In genomic region chr2L:15067832-15068231, dm6 we compare ENCODE assay signal across 1 fruit fly cellular context.
TF ChIP-seq lines count a peak whose summit lies in the region.

No protein-coding gene starts in this region.

TF ChIP-seq in whole organism, embryonic, 481 proteins besides CTCF, POLR2A, EP300 and RAD21 (continued from another document and continues in another):
- TF ChIP-seq p53 (GFP tag; optimal IDR thresholded peaks at IDR 0.05; lab: Kevin White, UChicago), result no peak
- TF ChIP-seq Mrtf (GFP tag; IDR thresholded peaks at IDR 0.05; lab: Robert Waterston, UW), result no peak
- no peak for TF ChIP-seq dimm (GFP tag; IDR thresholded peaks at IDR 0.05; lab: Robert Waterston, UW)
- TF ChIP-seq fu2 (GFP tag; optimal IDR thresholded peaks at IDR 0.05; lab: Kevin White, UChicago), result no peak
- peak; percentile 7 for TF ChIP-seq disco-r (GFP tag; optimal IDR thresholded peaks at IDR 0.05; lab: Kevin White, UChicago)
- peak; percentile 78 for TF ChIP-seq CG34224 (GFP tag; IDR thresholded peaks at IDR 0.05; lab: Robert Waterston, UW; ENCODE audit: partially characterized antibody)
- TF ChIP-seq twi (tag; optimal IDR thresholded peaks at IDR 0.05; lab: Kevin White, UChicago), result peak; percentile 98
- TF ChIP-seq trem (tag; optimal IDR thresholded peaks at IDR 0.05; lab: Kevin White, UChicago), result peak; percentile 77
- TF ChIP-seq tap (tag; optimal IDR thresholded peaks at IDR 0.05; lab: Kevin White, UChicago), result peak; percentile 29
- 0 out of 2 replicates have a peak, but pooled peaks have one; percentile 15 for TF ChIP-seq Nf-YA (GFP tag; IDR thresholded peaks at IDR 0.05; lab: Robert Waterston, UW)
- TF ChIP-seq HLH3B (GFP tag; IDR thresholded peaks at IDR 0.05; lab: Robert Waterston, UW), result no peak
- TF ChIP-seq oc (tag; optimal IDR thresholded peaks at IDR 0.05; lab: Kevin White, UChicago), result no peak
- peak; percentile 44 for TF ChIP-seq CG13624 (GFP tag; optimal IDR thresholded peaks at IDR 0.05; lab: Kevin White, UChicago)
- TF ChIP-seq Myb (GFP tag; optimal IDR thresholded peaks at IDR 0.05; lab: Kevin White, UChicago), result peak; percentile 27
- TF ChIP-seq CG11456 (GFP tag; IDR thresholded peaks at IDR 0.05; lab: Robert Waterston, UW), result no peak; the same call in 2 of the 3 replicates
- TF ChIP-seq mld (GFP tag; IDR thresholded peaks at IDR 0.05; lab: Robert Waterston, UW; ENCODE audit: partially characterized antibody), result peak; percentile 76
- peak; percentile 28 for TF ChIP-seq unpg (GFP tag; optimal IDR thresholded peaks at IDR 0.05; lab: Kevin White, UChicago)
- TF ChIP-seq fru (optimal IDR thresholded peaks at IDR 0.05; lab: Kevin White, UChicago), result no peak
- peak; percentile 75; the same call in 2 of the 3 replicates for TF ChIP-seq hb (GFP tag; IDR thresholded peaks at IDR 0.05; lab: Robert Waterston, UW; ENCODE audit: partially characterized antibody)
- TF ChIP-seq Ptx1 (GFP tag; IDR thresholded peaks at IDR 0.05; lab: Robert Waterston, UW), result no peak
- peak; percentile 97 for TF ChIP-seq CG4730 (GFP tag; IDR thresholded peaks at IDR 0.05; lab: Robert Waterston, UW)
- no peak for TF ChIP-seq ab (GFP tag; optimal IDR thresholded peaks at IDR 0.05; lab: Kevin White, UChicago)
- TF ChIP-seq corto (GFP tag; optimal IDR thresholded peaks at IDR 0.05; lab: Kevin White, UChicago), result no peak
- TF ChIP-seq lbe (GFP tag; optimal IDR thresholded peaks at IDR 0.05; lab: Kevin White, UChicago), result peak; percentile 17
- peak; percentile 80 for TF ChIP-seq CG13894 (tag; optimal IDR thresholded peaks at IDR 0.05; lab: Kevin White, UChicago)
- peak; percentile 14 for TF ChIP-seq CG31365 (tag; optimal IDR thresholded peaks at IDR 0.05; lab: Kevin White, UChicago)
- no peak for TF ChIP-seq CG9727 (GFP tag; optimal IDR thresholded peaks at IDR 0.05; lab: Kevin White, UChicago)
- peak; percentile 45 for TF ChIP-seq Nf-YC (tag; optimal IDR thresholded peaks at IDR 0.05; lab: Kevin White, UChicago)
- TF ChIP-seq HmgZ (tag; optimal IDR thresholded peaks at IDR 0.05; lab: Kevin White, UChicago), result peak; percentile 97
- TF ChIP-seq esg (GFP tag; conservative IDR thresholded peaks at IDR 0.05; lab: Robert Waterston, UW), result no peak
- TF ChIP-seq CG6272 (GFP tag; IDR thresholded peaks at IDR 0.05; lab: Robert Waterston, UW), result no peak
- TF ChIP-seq CG6683 (GFP tag; optimal IDR thresholded peaks at IDR 0.05; lab: Kevin White, UChicago), result peak; percentile 19
- peak in 1 of 2 experiments; percentile 45 for TF ChIP-seq dpn (GFP tag; optimal IDR thresholded peaks at IDR 0.05; lab: Kevin White, UChicago)
- TF ChIP-seq CG10366 (GFP tag; IDR thresholded peaks at IDR 0.05; lab: Robert Waterston, UW), result no peak
- TF ChIP-seq Awh (GFP tag; IDR thresholded peaks at IDR 0.05; lab: Robert Waterston, UW), result no peak
- peak; percentile 88 for TF ChIP-seq knrl (GFP tag; IDR thresholded peaks at IDR 0.05; lab: Robert Waterston, UW; ENCODE audit: partially characterized antibody)
- TF ChIP-seq MESR4 (GFP tag; optimal IDR thresholded peaks at IDR 0.05; lab: Kevin White, UChicago), result peak; percentile 95
- TF ChIP-seq CG33557 (GFP tag; optimal IDR thresholded peaks at IDR 0.05; lab: Kevin White, UChicago), result peak; percentile 27
- peak in 1 of 2 experiments; percentile 14 for TF ChIP-seq Pdp1 (GFP tag; optimal IDR thresholded peaks at IDR 0.05; lab: Kevin White, UChicago)
- TF ChIP-seq az2 (GFP tag; optimal IDR thresholded peaks at IDR 0.05; lab: Kevin White, UChicago), result no peak
- peak; percentile 15 for TF ChIP-seq pum (GFP tag; optimal IDR thresholded peaks at IDR 0.05; lab: Kevin White, UChicago)
- TF ChIP-seq her (GFP tag; optimal IDR thresholded peaks at IDR 0.05; lab: Kevin White, UChicago), result peak; percentile 76
- TF ChIP-seq CG17359 (tag; optimal IDR thresholded peaks at IDR 0.05; lab: Kevin White, UChicago), result peak; percentile 58
- peak; percentile 94 for TF ChIP-seq Ets97D (GFP tag; optimal IDR thresholded peaks at IDR 0.05; lab: Kevin White, UChicago)
- no peak for TF ChIP-seq Elba2 (GFP tag; optimal IDR thresholded peaks at IDR 0.05; lab: Kevin White, UChicago)
- peak; percentile 68 for TF ChIP-seq CG10543 (GFP tag; optimal IDR thresholded peaks at IDR 0.05; lab: Kevin White, UChicago)
- TF ChIP-seq stc (GFP tag; IDR thresholded peaks at IDR 0.05; lab: Robert Waterston, UW), result peak; percentile 25; the same call in 1 of the 2 replicates
- TF ChIP-seq bigmax (GFP tag; optimal IDR thresholded peaks at IDR 0.05; lab: Kevin White, UChicago), result peak; percentile 99
- no peak for TF ChIP-seq gsb (GFP tag; IDR thresholded peaks at IDR 0.05; lab: Robert Waterston, UW)
- TF ChIP-seq CG7928 (GFP tag; optimal IDR thresholded peaks at IDR 0.05; lab: Kevin White, UChicago), result peak; percentile 52
- peak; percentile 23; the same call in 2 of the 3 replicates for TF ChIP-seq tgo (GFP tag; IDR thresholded peaks at IDR 0.05; lab: Robert Waterston, UW)
- peak; percentile 63 for TF ChIP-seq sna (GFP tag; IDR thresholded peaks at IDR 0.05; lab: Robert Waterston, UW; ENCODE audit: partially characterized antibody)
- TF ChIP-seq CG3281 (GFP tag; optimal IDR thresholded peaks at IDR 0.05; lab: Kevin White, UChicago), result peak; percentile 20
- TF ChIP-seq CG1792 (GFP tag; optimal IDR thresholded peaks at IDR 0.05; lab: Kevin White, UChicago), result peak; percentile 25
- TF ChIP-seq CG17802 (tag; optimal IDR thresholded peaks at IDR 0.05; lab: Kevin White, UChicago), result no peak
- TF ChIP-seq Dll (GFP tag; IDR thresholded peaks at IDR 0.05; lab: Robert Waterston, UW; ENCODE audit: partially characterized antibody), result peak; percentile 85
- peak; percentile 25 for TF ChIP-seq CG4820 (GFP tag; optimal IDR thresholded peaks at IDR 0.05; lab: Kevin White, UChicago)
- peak; percentile 60 for TF ChIP-seq jumu (GFP tag; optimal IDR thresholded peaks at IDR 0.05; lab: Kevin White, UChicago)
- TF ChIP-seq Blimp-1 (GFP tag; optimal IDR thresholded peaks at IDR 0.05; lab: Kevin White, UChicago), result no peak
- TF ChIP-seq BtbVII (GFP tag; optimal IDR thresholded peaks at IDR 0.05; lab: Kevin White, UChicago), result peak; percentile 7
- TF ChIP-seq CG8924 (tag; optimal IDR thresholded peaks at IDR 0.05; lab: Kevin White, UChicago), result peak; percentile 62
- TF ChIP-seq CG7372 (GFP tag; IDR thresholded peaks at IDR 0.05; lab: Robert Waterston, UW), result no peak
- no peak for TF ChIP-seq CG43689 (GFP tag; IDR thresholded peaks at IDR 0.05; lab: Robert Waterston, UW)
- no peak for TF ChIP-seq CG12219 (GFP tag; optimal IDR thresholded peaks at IDR 0.05; lab: Kevin White, UChicago)
- TF ChIP-seq fd64A (GFP tag; optimal IDR thresholded peaks at IDR 0.05; lab: Kevin White, UChicago), result no peak
- peak; percentile 28 for TF ChIP-seq nerfin-1 (tag; optimal IDR thresholded peaks at IDR 0.05; lab: Kevin White, UChicago)
- no peak for TF ChIP-seq CG6689 (GFP tag; IDR thresholded peaks at IDR 0.05; lab: Robert Waterston, UW)
- peak; percentile 84 for TF ChIP-seq B-H2 (GFP tag; optimal IDR thresholded peaks at IDR 0.05; lab: Kevin White, UChicago)
- TF ChIP-seq CG6254 (GFP tag; optimal IDR thresholded peaks at IDR 0.05; lab: Kevin White, UChicago), result peak; percentile 29
- TF ChIP-seq cg (GFP tag; optimal IDR thresholded peaks at IDR 0.05; lab: Kevin White, UChicago), result peak; percentile 98
- TF ChIP-seq CG14441 (GFP tag; IDR thresholded peaks at IDR 0.05; lab: Robert Waterston, UW), result no peak
- peak; percentile 74 for TF ChIP-seq Sry-δ (GFP tag; optimal IDR thresholded peaks at IDR 0.05; lab: Kevin White, UChicago)
- no peak for TF ChIP-seq sqz (GFP tag; optimal IDR thresholded peaks at IDR 0.05; lab: Kevin White, UChicago)
- peak; percentile 68 for TF ChIP-seq MBD-R2 (GFP tag; IDR thresholded peaks at IDR 0.05; lab: Robert Waterston, UW)
- no peak for TF ChIP-seq peb (GFP tag; IDR thresholded peaks at IDR 0.05; lab: Robert Waterston, UW)
- peak; percentile 92 for TF ChIP-seq Ets65A (GFP tag; lab: Kevin White, UChicago)
- no peak for TF ChIP-seq CG18011 (GFP tag; optimal IDR thresholded peaks at IDR 0.05; lab: Kevin White, UChicago)
- peak; percentile 92 for TF ChIP-seq CG1603 (tag; optimal IDR thresholded peaks at IDR 0.05; lab: Kevin White, UChicago)
- peak; percentile 61 for TF ChIP-seq sob (GFP tag; IDR thresholded peaks at IDR 0.05; lab: Robert Waterston, UW)
- peak; percentile 76 for TF ChIP-seq Doc3 (GFP tag; IDR thresholded peaks at IDR 0.05; lab: Robert Waterston, UW; ENCODE audit: partially characterized antibody)
- no peak for TF ChIP-seq D (optimal IDR thresholded peaks at IDR 0.05; lab: Kevin White, UChicago)
- TF ChIP-seq D (GFP tag; optimal IDR thresholded peaks at IDR 0.05; lab: Kevin White, UChicago), result no peak
- TF ChIP-seq gem (tag; optimal IDR thresholded peaks at IDR 0.05; lab: Kevin White, UChicago), result peak; percentile 15
- TF ChIP-seq CG7786 (GFP tag; optimal IDR thresholded peaks at IDR 0.05; lab: Kevin White, UChicago), result no peak
- TF ChIP-seq ken (GFP tag; IDR thresholded peaks at IDR 0.05; lab: Robert Waterston, UW), result no peak
- peak; percentile 31; the same call in 1 of the 2 replicates for TF ChIP-seq CG11085 (GFP tag; IDR thresholded peaks at IDR 0.05; lab: Robert Waterston, UW)
- no peak for TF ChIP-seq CG9215 (GFP tag; IDR thresholded peaks at IDR 0.05; lab: Robert Waterston, UW)
- TF ChIP-seq CG15696 (tag; optimal IDR thresholded peaks at IDR 0.05; lab: Kevin White, UChicago), result peak; percentile 20
- peak in 1 of 2 experiments; percentile 6 for TF ChIP-seq chif (GFP tag; optimal IDR thresholded peaks at IDR 0.05; lab: Kevin White, UChicago)
- peak; percentile 100 for TF ChIP-seq E2f2 (GFP tag; IDR thresholded peaks at IDR 0.05; lab: Robert Waterston, UW)
- TF ChIP-seq CG8944 (GFP tag; optimal IDR thresholded peaks at IDR 0.05; lab: Kevin White, UChicago), result no peak
- peak; percentile 15 for TF ChIP-seq Nf-YB (GFP tag; optimal IDR thresholded peaks at IDR 0.05; lab: Kevin White, UChicago)
- no peak for TF ChIP-seq CG12942 (GFP tag; optimal IDR thresholded peaks at IDR 0.05; lab: Kevin White, UChicago)
- TF ChIP-seq CG4617 (GFP tag; optimal IDR thresholded peaks at IDR 0.05; lab: Kevin White, UChicago; ENCODE audit: borderline replicate concordance), result peak; percentile 33
- TF ChIP-seq CG4424 (GFP tag; optimal IDR thresholded peaks at IDR 0.05; lab: Kevin White, UChicago), result peak; percentile 5
- no peak for TF ChIP-seq sim (GFP tag; IDR thresholded peaks at IDR 0.05; lab: Robert Waterston, UW)
- TF ChIP-seq Scr (GFP tag; IDR thresholded peaks at IDR 0.05; lab: Robert Waterston, UW; ENCODE audit: partially characterized antibody), result peak; percentile 75
- TF ChIP-seq lab (GFP tag; optimal IDR thresholded peaks at IDR 0.05; lab: Kevin White, UChicago), result peak; percentile 76
- TF ChIP-seq Optix (GFP tag; IDR thresholded peaks at IDR 0.05; lab: Robert Waterston, UW), result no peak
- TF ChIP-seq CG2712 (tag; optimal IDR thresholded peaks at IDR 0.05; lab: Kevin White, UChicago), result peak; percentile 71
- TF ChIP-seq kah (GFP tag; optimal IDR thresholded peaks at IDR 0.05; lab: Kevin White, UChicago), result peak; percentile 71
- peak; percentile 24 for TF ChIP-seq nau (GFP tag; optimal IDR thresholded peaks at IDR 0.05; lab: Kevin White, UChicago)
- peak in 1 of 2 experiments; percentile 69 for TF ChIP-seq insv (GFP tag; optimal IDR thresholded peaks at IDR 0.05; lab: Kevin White, UChicago)
- TF ChIP-seq CG10147 (GFP tag; optimal IDR thresholded peaks at IDR 0.05; lab: Kevin White, UChicago), result peak; percentile 52
- peak; percentile 62 for TF ChIP-seq CG16813 (GFP tag; IDR thresholded peaks at IDR 0.05; lab: Robert Waterston, UW; ENCODE audit: partially characterized antibody)
- peak; percentile 89; the same call in 2 of the 3 replicates for TF ChIP-seq sr (GFP tag; IDR thresholded peaks at IDR 0.05; lab: Robert Waterston, UW)
- peak; percentile 40 for TF ChIP-seq Sin3A (optimal IDR thresholded peaks at IDR 0.05; lab: Kevin White, UChicago)
- TF ChIP-seq Hsf (GFP tag; optimal IDR thresholded peaks at IDR 0.05; lab: Kevin White, UChicago), result peak; percentile 27
- peak; percentile 56; the same call in 1 of the 2 replicates for TF ChIP-seq CG3847 (GFP tag; IDR thresholded peaks at IDR 0.05; lab: Robert Waterston, UW)
- TF ChIP-seq Dad (GFP tag; optimal IDR thresholded peaks at IDR 0.05; lab: Kevin White, UChicago), result peak; percentile 41
- TF ChIP-seq Opbp (GFP tag; IDR thresholded peaks at IDR 0.05; lab: Robert Waterston, UW; ENCODE audit: partially characterized antibody), result peak; percentile 91
- no peak for TF ChIP-seq Trl (optimal IDR thresholded peaks at IDR 0.05; lab: Kevin White, UChicago)
- TF ChIP-seq Trl (GFP tag; optimal IDR thresholded peaks at IDR 0.05; lab: Kevin White, UChicago), result peak; percentile 9
- TF ChIP-seq CG2129 (GFP tag; IDR thresholded peaks at IDR 0.05; lab: Robert Waterston, UW; ENCODE audit: partially characterized antibody), result peak; percentile 36; the same call in 1 of the 2 replicates
- TF ChIP-seq CG11504 (tag; optimal IDR thresholded peaks at IDR 0.05; lab: Kevin White, UChicago), result peak; percentile 51
- TF ChIP-seq CG18764 (GFP tag; optimal IDR thresholded peaks at IDR 0.05; lab: Kevin White, UChicago), result no peak
- TF ChIP-seq CG12391 (tag; optimal IDR thresholded peaks at IDR 0.05; lab: Kevin White, UChicago), result peak; percentile 58
- no peak for TF ChIP-seq gro (GFP tag; optimal IDR thresholded peaks at IDR 0.05; lab: Kevin White, UChicago)
- peak; percentile 64 for TF ChIP-seq HLHmδ (GFP tag; optimal IDR thresholded peaks at IDR 0.05; lab: Kevin White, UChicago)
- peak; percentile 6 for TF ChIP-seq CG1233 (GFP tag; optimal IDR thresholded peaks at IDR 0.05; lab: Kevin White, UChicago)
- peak; percentile 95 for TF ChIP-seq Bgb (GFP tag; IDR thresholded peaks at IDR 0.05; lab: Robert Waterston, UW; ENCODE audit: partially characterized antibody)
- TF ChIP-seq CrebB (tag; optimal IDR thresholded peaks at IDR 0.05; lab: Kevin White, UChicago), result peak; percentile 53
- peak; percentile 90 for TF ChIP-seq CG13287 (GFP tag; IDR thresholded peaks at IDR 0.05; lab: Robert Waterston, UW; ENCODE audit: partially characterized antibody)
- peak; percentile 86 for TF ChIP-seq CG17912 (GFP tag; optimal IDR thresholded peaks at IDR 0.05; lab: Kevin White, UChicago)
- TF ChIP-seq mam (GFP tag; optimal IDR thresholded peaks at IDR 0.05; lab: Kevin White, UChicago), result peak; percentile 38
- TF ChIP-seq CG10565 (GFP tag; optimal IDR thresholded peaks at IDR 0.05; lab: Kevin White, UChicago), result no peak
- peak; percentile 25 for TF ChIP-seq HLH54F (GFP tag; optimal IDR thresholded peaks at IDR 0.05; lab: Kevin White, UChicago)
- no peak for TF ChIP-seq gt (GFP tag; IDR thresholded peaks at IDR 0.05; lab: Robert Waterston, UW)
- TF ChIP-seq vnd (GFP tag; IDR thresholded peaks at IDR 0.05; lab: Robert Waterston, UW; ENCODE audit: partially characterized antibody), result peak; percentile 48; the same call in 2 of the 3 replicates
- TF ChIP-seq Usf (GFP tag; optimal IDR thresholded peaks at IDR 0.05; lab: Kevin White, UChicago), result peak; percentile 42
